Fruit fly (Drosophila melanogaster) S2 (cell line): ENCODE results near the gene CG33178.

Experiments used
- CG8478 ChIP-seq: fragments of >200 bp; optimal IDR thresholded peaks from 2 replicates; lab custom pipeline; 2018
- CTCF ChIP-seq, 2 experiments: fragments of >200 bp; optimal IDR thresholded peaks; 2 replicates each; lab custom pipeline; 2018

DNA sequence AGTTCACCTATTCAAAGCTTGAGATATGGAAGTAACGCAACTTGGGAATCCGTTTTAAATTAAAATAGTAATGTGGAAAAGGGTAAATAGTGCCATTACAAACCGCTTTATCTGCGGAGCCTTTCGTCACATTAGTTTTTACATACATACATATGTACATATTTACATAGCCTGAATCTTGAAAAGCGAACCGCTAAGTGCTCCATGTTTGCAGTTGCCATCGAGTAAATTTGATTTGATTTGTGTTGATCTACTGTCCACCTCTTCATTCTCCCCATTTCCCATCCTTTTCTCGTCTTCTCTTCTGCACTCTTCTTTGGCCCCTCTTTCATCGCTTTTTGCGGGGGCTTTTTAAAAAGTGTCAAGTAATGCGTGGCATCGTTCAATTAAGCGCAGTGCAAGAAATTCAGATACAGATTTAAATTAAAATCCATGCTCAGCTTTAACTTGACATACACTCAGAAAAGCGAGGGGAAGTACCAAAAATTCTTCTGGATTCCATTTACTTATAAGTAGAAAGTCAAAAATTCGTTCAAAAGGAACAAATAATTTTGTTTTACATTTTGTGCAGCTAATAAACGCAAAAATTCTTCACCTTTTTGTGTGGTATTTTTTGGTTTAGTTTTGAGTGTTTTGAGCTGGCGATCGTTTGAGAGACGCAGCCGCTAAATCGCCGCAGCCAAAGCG, 39.5 kb upstream of the CG33178 start:
- TF ChIP-seq CTCF (optimal IDR thresholded peaks at IDR 0.05; lab: Kevin White, UChicago) (no peak), CG8478 (lab: Kevin White, UChicago) (no peak)
